Worm (Caenorhabditis elegans) whole organism, young adult: ENCODE data around the gene nhr-232.

Experiments used
- B0019.2 ChIP-seq: fragments of 200-800 bp; sonication (Bioruptor generic); conservative IDR thresholded peaks from 2 replicates; pipeline ENCODE4 v1.3.6; 2022; ENCODE audit warnings: missing genetic modification reagents, missing genetic modification characterization, missing compliant biosample characterization
- B0336.3 ChIP-seq: fragments of 200-800 bp; sonication (Bioruptor generic); IDR thresholded peaks from 2 replicates; pipeline ENCODE4 v1.3.6; 2022; ENCODE audit warnings: missing genetic modification characterization, missing compliant biosample characterization
- C06A6.2 ChIP-seq: fragments of 200-800 bp; sonication (Bioruptor generic); conservative IDR thresholded peaks from 2 replicates; pipeline ENCODE4 v1.3.6; 2022; ENCODE audit warnings: missing genetic modification characterization, missing compliant biosample characterization
- F22D6.2 ChIP-seq: sonication (generic microtip); optimal IDR thresholded peaks from 2 replicates; lab custom pipeline; 2016; ENCODE audit warnings: mild to moderate bottlenecking, missing genetic modification characterization, missing compliant biosample characterization
- F33H1.4 ChIP-seq: fragments of 200-800 bp; sonication (Bioruptor generic); IDR thresholded peaks from 2 replicates; pipeline ENCODE4 v1.3.6; 2022; ENCODE audit warnings: missing genetic modification reagents, missing genetic modification characterization, missing compliant biosample characterization
- F39B2.1 ChIP-seq: fragments of 200-800 bp; sonication (Bioruptor generic); IDR thresholded peaks from 2 replicates; pipeline ENCODE4 v1.3.6; 2022; ENCODE audit warnings: missing genetic modification reagents, missing genetic modification characterization, missing compliant biosample characterization
- F57A8.1 ChIP-seq: fragments of 200-800 bp; sonication (Bioruptor generic); optimal IDR thresholded peaks from 2 replicates; lab custom pipeline; 2018; ENCODE audit warnings: mild to moderate bottlenecking, missing genetic modification characterization, moderate library complexity, missing compliant biosample characterization
- K12H6.12 ChIP-seq: fragments of 200-800 bp; sonication (Bioruptor generic); optimal IDR thresholded peaks from 2 replicates; lab custom pipeline; 2018; ENCODE audit warnings: mild to moderate bottlenecking, missing genetic modification characterization, missing compliant biosample characterization
- T07F8.4 ChIP-seq: sonication (generic microtip); optimal IDR thresholded peaks from 2 replicates; lab custom pipeline; 2016; ENCODE audit warnings: mild to moderate bottlenecking, missing genetic modification characterization, moderate library complexity, missing compliant biosample characterization
- Y53G8AR.9 ChIP-seq: fragments of 200-800 bp; sonication (Bioruptor generic); conservative IDR thresholded peaks from 2 replicates; pipeline ENCODE4 v1.3.6; 2022; ENCODE audit warnings: missing genetic modification reagents, missing genetic modification characterization, missing compliant biosample characterization
- Y95B8A.8 ChIP-seq: fragments of 200-800 bp; sonication (Bioruptor generic); IDR thresholded peaks from 2 replicates; pipeline ENCODE4 v1.3.6; 2022; ENCODE audit warnings: missing genetic modification reagents, missing genetic modification characterization, missing compliant biosample characterization
- attf-5 ChIP-seq: fragments of 200-800 bp; sonication (Bioruptor generic); optimal IDR thresholded peaks from 2 replicates; lab custom pipeline; 2018; ENCODE audit warnings: mild to moderate bottlenecking, missing genetic modification characterization, missing compliant biosample characterization
- ceh-100 ChIP-seq: fragments of 200-800 bp; sonication (Bioruptor generic); IDR thresholded peaks from 2 replicates; pipeline ENCODE4 v1.3.6; 2022; ENCODE audit warnings: missing genetic modification reagents, missing genetic modification characterization, missing compliant biosample characterization
- die-1 ChIP-seq: sonication (generic microtip); optimal IDR thresholded peaks from 2 replicates; lab custom pipeline; 2016; ENCODE audit warnings: missing genotype, mild to moderate bottlenecking, missing genetic modification characterization, missing compliant biosample characterization
- dpff-1 ChIP-seq: sonication (generic microtip); optimal IDR thresholded peaks from 2 replicates; lab custom pipeline; 2017; ENCODE audit warnings: mild to moderate bottlenecking, missing genetic modification characterization, missing compliant biosample characterization
- egrh-3 ChIP-seq: fragments of 200-800 bp; sonication (Bioruptor generic); IDR thresholded peaks from 2 replicates; pipeline ENCODE4 v1.3.6; 2022; ENCODE audit warnings: missing genetic modification reagents, missing genetic modification characterization, missing compliant biosample characterization
- ets-4 ChIP-seq: fragments of 200-800 bp; sonication (Bioruptor generic); optimal IDR thresholded peaks from 2 replicates; lab custom pipeline; 2018; ENCODE audit warnings: mild to moderate bottlenecking, missing genetic modification characterization, missing compliant biosample characterization
- him-1 ChIP-seq: sonication (generic microtip); optimal IDR thresholded peaks from 2 replicates; lab custom pipeline; 2016; ENCODE audit warnings: missing genotype, missing genetic modification reagents, missing genetic modification characterization, missing compliant biosample characterization
- hlh-12 ChIP-seq: sonication (generic microtip); optimal IDR thresholded peaks from 2 replicates; lab custom pipeline; 2016; ENCODE audit warnings: missing genetic modification characterization, missing compliant biosample characterization
- let-607 ChIP-seq, 2 experiments: fragments of 200-800 bp in 1 of 2; sonication (Bioruptor generic) in 1 of 2; sonication (generic microtip) in 1 of 2; optimal IDR thresholded peaks; 2 replicates each; lab custom pipeline; 2016 to 2018; ENCODE audit warnings: mild to moderate bottlenecking in 2 of 2, missing compliant biosample characterization in 2 of 2, missing genetic modification characterization in 2 of 2, moderate library complexity in 2 of 2, missing genotype in 1 of 2
- lin-26 ChIP-seq: fragments of 200-800 bp; sonication (Bioruptor generic); IDR thresholded peaks from 2 replicates; pipeline ENCODE4 v1.3.6; 2022; ENCODE audit warnings: missing genetic modification reagents, missing genetic modification characterization, missing compliant biosample characterization
- lin-35 ChIP-seq, 3 experiments: fragments of 150-350 bp in 2 of 3; sonication (generic microtip) in 1 of 3; optimal IDR thresholded peaks; 2 replicates each; lab custom pipeline; 2014 to 2018; ENCODE audit warnings: missing biosample characterization in 3 of 3, missing genetic modification characterization in 3 of 3, missing genetic modification reagents in 3 of 3
- lin-40 ChIP-seq: sonication (generic microtip); optimal IDR thresholded peaks from 2 replicates; lab custom pipeline; 2016; ENCODE audit warnings: missing genetic modification characterization, mild to moderate bottlenecking, missing compliant biosample characterization, missing genotype, missing genetic modification reagents
- madf-10 ChIP-seq: sonication (generic microtip); optimal IDR thresholded peaks from 2 replicates; lab custom pipeline; 2016; ENCODE audit warnings: mild to moderate bottlenecking, missing genetic modification characterization, missing compliant biosample characterization
- madf-3 ChIP-seq: fragments of 200-800 bp; sonication (Bioruptor generic); IDR thresholded peaks from 2 replicates; pipeline ENCODE4 v1.3.6; 2022; ENCODE audit warnings: missing genetic modification reagents, missing genetic modification characterization, missing compliant biosample characterization
- madf-8 ChIP-seq: fragments of 200-800 bp; sonication (Bioruptor generic); conservative IDR thresholded peaks from 2 replicates; pipeline ENCODE4 v1.3.6; 2022; ENCODE audit warnings: missing genetic modification reagents, missing genetic modification characterization, missing compliant biosample characterization
- nhr-80 ChIP-seq: sonication (generic microtip); optimal IDR thresholded peaks from 2 replicates; lab custom pipeline; 2016; ENCODE audit warnings: missing genetic modification characterization, missing compliant biosample characterization
- pbrm-1 ChIP-seq: fragments of 200-800 bp; sonication (Bioruptor generic); IDR thresholded peaks from 2 replicates; pipeline ENCODE4 v1.3.6; 2022; ENCODE audit warnings: missing genetic modification reagents, missing genetic modification characterization, missing compliant biosample characterization
- snpc-1.1 ChIP-seq: sonication (generic microtip); optimal IDR thresholded peaks from 2 replicates; lab custom pipeline; 2017; ENCODE audit warnings: missing genetic modification characterization, mild to moderate bottlenecking, missing compliant biosample characterization, antibody characterized with exemption, moderate library complexity, missing genotype, missing genetic modification reagents; ENCODE audit not compliant: insufficient read depth
- snpc-4 ChIP-seq, 5 experiments: fragments of 150-350 bp in 1 of 5; sonication (generic microtip) in 4 of 5; optimal IDR thresholded peaks; 2 replicates each; lab custom pipeline; 2014 to 2018; ENCODE audit warnings: missing genetic modification characterization in 5 of 5, missing biosample characterization in 3 of 5, antibody characterized with exemption in 2 of 5, mild to moderate bottlenecking in 2 of 5, missing compliant biosample characterization in 2 of 5, missing genotype in 2 of 5, moderate library complexity in 2 of 5, missing genetic modification reagents in 1 of 5
- tbx-9 ChIP-seq: sonication (generic microtip); optimal IDR thresholded peaks from 2 replicates; lab custom pipeline; 2016; ENCODE audit warnings: borderline replicate concordance, missing genetic modification characterization, inconsistent platforms, missing compliant biosample characterization
- zfh-2 ChIP-seq: fragments of 200-800 bp; sonication (Bioruptor generic); conservative IDR thresholded peaks from 2 replicates; pipeline ENCODE4 v1.3.6; 2022; ENCODE audit warnings: missing genetic modification reagents, missing genetic modification characterization, missing compliant biosample characterization
- ztf-18 ChIP-seq: sonication (generic microtip); optimal IDR thresholded peaks from 2 replicates; lab custom pipeline; 2016; ENCODE audit warnings: missing genotype, mild to moderate bottlenecking, missing genetic modification characterization, missing compliant biosample characterization
- ztf-26 ChIP-seq: sonication (generic microtip); optimal IDR thresholded peaks from 2 replicates; lab custom pipeline; 2017; ENCODE audit warnings: missing genetic modification characterization, missing compliant biosample characterization

nhr-232 gene

ce11 chrV:10224619-10225018 lies 31.4 kb upstream of the nhr-232 start:
- TF ChIP-seq F22D6.2 (tag; lab: Kevin White, UChicago): no peak
- peak; percentile 62 for TF ChIP-seq nhr-80 (tag; lab: Kevin White, UChicago)

DNA sequence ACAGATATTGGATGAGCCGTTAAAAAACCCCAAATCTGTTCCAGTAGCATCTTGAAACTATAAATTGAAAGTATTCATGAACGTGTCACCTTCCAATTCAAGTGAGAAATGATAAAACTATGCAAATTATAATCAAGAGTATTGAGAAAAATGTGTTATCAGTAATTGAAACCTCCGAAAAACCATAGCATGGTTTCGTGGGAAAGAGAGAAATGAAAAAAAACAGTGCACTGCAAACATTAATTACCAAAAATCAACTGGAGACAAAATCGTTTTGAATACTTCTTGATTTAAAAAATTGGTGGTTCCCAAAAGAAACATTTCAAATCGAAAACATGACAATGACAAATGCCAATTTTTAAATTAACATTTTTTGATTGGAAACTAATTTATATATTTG lies 30.4 kb upstream of the nhr-232 start, which contains the start of gene daf-36:
daf-36 (minus strand) TSS at position 101 of the 400 bp plus-strand sequence.
- no peak for TF ChIP-seq madf-8
- TF ChIP-seq hlh-12 (tag; lab: Kevin White, UChicago): no peak
- TF ChIP-seq nhr-80 (tag; lab: Kevin White, UChicago): peak; percentile 45

- TF ChIP-seq ceh-100 (GFP tag; lab: Robert Waterston, UW): no peak
- TF ChIP-seq F57A8.1: no peak
- no peak for TF ChIP-seq egrh-3 (GFP tag; lab: Robert Waterston, UW)
These were observed 28.6 kb upstream of the nhr-232 start, which contains the start of gene ttr-19 for ce11 chrV:10227333-10227732. Gene ttr-19 (minus strand): TSS chrV:10227433.

ce11 chrV:10228360-10228759 lies 27.6 kb upstream of the nhr-232 start, which contains the start of gene fipr-4:
Gene fipr-4 (minus strand): TSS chrV:10228460.
- TF ChIP-seq pbrm-1 (no peak), lin-40 (tag; lab: Kevin White, UChicago) (no peak), K12H6.12 (tag; lab: Kevin White, UChicago) (no peak), die-1 (tag; lab: Kevin White, UChicago) (no peak), zfh-2 (GFP tag; lab: Robert Waterston, UW) (no peak)

DNA sequence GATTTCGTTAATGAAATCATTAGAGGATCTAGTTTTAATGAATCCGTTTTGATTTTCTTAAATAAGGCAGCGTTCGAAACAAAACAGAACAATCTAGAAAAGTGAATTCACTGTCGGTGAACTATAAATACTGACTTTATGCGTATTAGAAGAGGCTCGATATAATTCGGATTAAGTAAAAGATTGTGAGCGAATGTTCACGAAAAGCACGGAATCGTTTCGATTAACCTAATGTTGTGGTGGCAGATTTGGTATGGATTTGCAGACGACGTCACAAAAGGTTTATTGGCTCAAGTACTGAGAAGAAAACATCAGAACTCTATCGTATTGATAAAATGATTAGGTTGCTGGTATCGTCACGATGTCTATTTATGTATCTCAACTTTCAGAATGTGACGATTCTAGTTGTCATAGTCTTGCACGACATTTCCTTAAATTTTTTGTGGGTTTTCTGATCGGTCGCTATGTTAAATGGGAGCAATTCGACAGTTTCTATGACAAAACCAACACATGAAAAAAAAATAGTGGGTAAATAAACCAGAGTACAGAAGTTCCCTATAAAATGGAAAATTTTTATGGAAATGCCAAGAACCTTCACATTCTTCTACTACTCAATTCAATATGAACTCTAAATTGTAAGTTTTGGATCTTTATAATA lies 26.6 kb upstream of the nhr-232 start, which contains the start of the genes pyt-1 and fipr-7:
pyt-1 (minus strand) TSS at position 101 of the 658 bp plus-strand sequence.
fipr-7 (plus strand) TSS at position 608 of the 658 bp plus-strand sequence.
- TF ChIP-seq lin-35 (GFP tag; optimal IDR thresholded peaks at IDR 0.05; lab: Kevin White, UChicago) (no peak), ets-4 (GFP tag; lab: Kevin White, UChicago) (no peak), C06A6.2 (no peak), let-607 (tag; optimal IDR thresholded peaks at IDR 0.05; lab: Kevin White, UChicago) (no peak), tbx-9 (no peak), madf-8 (no peak), snpc-4 (GFP tag; optimal IDR thresholded peaks at IDR 0.05; lab: Kevin White, UChicago) (no peak), snpc-4 (tag; optimal IDR thresholded peaks at IDR 0.05; lab: Kevin White, UChicago) (no peak), Y53G8AR.9 (GFP tag; lab: Robert Waterston, UW) (no peak), him-1 (tag; lab: Kevin White, UChicago) (no peak), Y95B8A.8 (GFP tag; lab: Robert Waterston, UW) (no peak), ztf-18 (tag; lab: Kevin White, UChicago) (no peak)

DNA sequence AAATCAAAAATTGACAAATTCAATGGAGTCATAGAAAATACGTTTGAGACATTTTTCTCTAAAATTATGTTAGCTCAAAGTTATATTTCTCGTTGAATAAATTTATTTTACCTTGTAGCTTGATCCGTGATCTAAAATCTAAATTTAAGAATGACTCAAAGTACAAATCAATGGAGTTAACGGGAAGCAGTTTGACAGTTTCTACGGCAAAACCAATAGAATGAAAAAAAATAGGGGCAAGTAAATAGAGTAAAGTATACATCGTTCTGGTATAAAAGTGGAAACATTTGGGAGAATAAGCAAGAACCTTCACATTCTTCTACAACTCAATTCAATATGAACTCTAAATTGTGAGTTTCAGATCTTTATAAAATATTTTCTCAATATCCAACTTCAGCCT lies 25.0 kb upstream of the nhr-232 start, which contains the start of gene fipr-6:
fipr-6 (plus strand) TSS at position 301 of the 400 bp plus-strand sequence.
- TF ChIP-seq hlh-12 (tag; lab: Kevin White, UChicago): no peak
- TF ChIP-seq B0336.3 (GFP tag; lab: Robert Waterston, UW): no peak
- TF ChIP-seq T07F8.4 (tag; lab: Kevin White, UChicago): no peak
- TF ChIP-seq madf-10 (tag; lab: Kevin White, UChicago): no peak
- no peak for TF ChIP-seq F39B2.1
- no peak for TF ChIP-seq madf-3 (GFP tag; lab: Robert Waterston, UW)
- TF ChIP-seq ztf-26 (tag; lab: Kevin White, UChicago): no peak
- no peak for TF ChIP-seq egrh-3 (GFP tag; lab: Robert Waterston, UW)
- TF ChIP-seq B0019.2 (GFP tag; lab: Robert Waterston, UW): no peak
- TF ChIP-seq attf-5 (GFP tag; lab: Kevin White, UChicago): no peak
- no peak for TF ChIP-seq dpff-1 (tag; lab: Kevin White, UChicago)
- no peak for TF ChIP-seq snpc-1.1 (tag; lab: Kevin White, UChicago)
- no peak for TF ChIP-seq lin-26 (GFP tag; lab: Robert Waterston, UW)
- TF ChIP-seq F33H1.4: no peak
- TF ChIP-seq, all 124 proteins: peak for 0
